Worm (Caenorhabditis elegans) whole organism, L4 larva: ENCODE measurements around the gene str-68.

ENCODE experiments used
- F10B5.3 ChIP-seq: sonication (generic microtip); optimal IDR thresholded peaks from 2 replicates; lab custom pipeline; 2016; ENCODE audit warnings: mild to moderate bottlenecking, missing genetic modification characterization, missing compliant biosample characterization
- F26F4.8 ChIP-seq: fragments of 200-800 bp; sonication (Bioruptor generic); conservative IDR thresholded peaks from 2 replicates; pipeline ENCODE4 v1.3.6; 2022; ENCODE audit warnings: missing genetic modification characterization, missing compliant biosample characterization
- F44E2.7 ChIP-seq: fragments of 200-800 bp; sonication (Bioruptor generic); IDR thresholded peaks from 2 replicates; pipeline ENCODE4 v2.1.2; 2022; ENCODE audit warnings: missing genetic modification characterization, missing compliant biosample characterization
- Y105C5A.15 ChIP-seq: fragments of 200-800 bp; sonication (Bioruptor generic); IDR thresholded peaks from 2 replicates; pipeline ENCODE4 v1.3.6; 2022; ENCODE audit warnings: missing genetic modification characterization, missing compliant biosample characterization
- Y48G9A.11 ChIP-seq: fragments of 200-800 bp; sonication (Bioruptor generic); IDR thresholded peaks from 2 replicates; pipeline ENCODE4 v1.3.6; 2022; ENCODE audit warnings: missing genetic modification reagents, missing genetic modification characterization, missing compliant biosample characterization
- aha-1 ChIP-seq: fragments of 150-350 bp; peaks from one replicate; lab custom pipeline; 2014; ENCODE audit warnings: missing biosample characterization, missing genetic modification characterization
- ctbp-1 ChIP-seq: fragments of 200-800 bp; sonication (Bioruptor generic); IDR thresholded peaks from 2 replicates; pipeline ENCODE4 v1.3.6; 2022; ENCODE audit warnings: missing genetic modification reagents, missing genetic modification characterization, missing compliant biosample characterization
- daf-16 ChIP-seq, 3 experiments: sonication (generic microtip); optimal IDR thresholded peaks; 2 replicates each; lab custom pipeline; 2016 to 2017; ENCODE audit warnings: missing genetic modification characterization in 3 of 3, missing genetic modification reagents in 3 of 3, mild to moderate bottlenecking in 2 of 3, missing compliant biosample characterization in 2 of 3, missing biosample characterization in 1 of 3, moderate library complexity in 1 of 3
- dmd-6 ChIP-seq: fragments of 200-800 bp; sonication (Bioruptor generic); IDR thresholded peaks from 2 replicates; pipeline ENCODE4 v1.3.6; 2022; ENCODE audit warnings: missing genetic modification reagents, missing genetic modification characterization, missing compliant biosample characterization
- dmd-8 ChIP-seq: fragments of 200-800 bp; sonication (Bioruptor generic); IDR thresholded peaks from 2 replicates; pipeline ENCODE4 v1.3.6; 2022; ENCODE audit warnings: missing genetic modification characterization, missing compliant biosample characterization
- dmd-9 ChIP-seq: fragments of 200-800 bp; sonication (Bioruptor generic); IDR thresholded peaks from 2 replicates; pipeline ENCODE4 v1.3.6; 2022; ENCODE audit warnings: missing genetic modification reagents, missing genetic modification characterization, missing compliant biosample characterization
- egl-27 ChIP-seq: sonication (generic microtip); optimal IDR thresholded peaks from 3 replicates; lab custom pipeline; 2017; ENCODE audit warnings: missing biosample characterization, missing genetic modification reagents, missing genetic modification characterization
- egl-43 ChIP-seq: fragments of 200-800 bp; sonication (Bioruptor generic); IDR thresholded peaks from 2 replicates; pipeline ENCODE4 v1.3.6; 2022; ENCODE audit warnings: missing genetic modification reagents, missing genetic modification characterization, missing compliant biosample characterization
- hlh-11 ChIP-seq: fragments of 200-800 bp; sonication (Bioruptor generic); optimal IDR thresholded peaks from 2 replicates; lab custom pipeline; 2018; ENCODE audit warnings: mild to moderate bottlenecking, missing genetic modification characterization, missing compliant biosample characterization
- hlh-30 ChIP-seq: sonication (generic microtip); optimal IDR thresholded peaks from 2 replicates; lab custom pipeline; 2017; ENCODE audit warnings: antibody characterized with exemption, mild to moderate bottlenecking, missing genetic modification characterization, missing compliant biosample characterization; ENCODE audit not compliant: insufficient read depth
- jun-1 ChIP-seq: fragments of 150-350 bp; optimal IDR thresholded peaks from 2 replicates; lab custom pipeline; 2014; ENCODE audit warnings: missing biosample characterization, missing genetic modification reagents, missing genetic modification characterization
- nhr-10 ChIP-seq: fragments of 150-350 bp; optimal IDR thresholded peaks from 2 replicates; lab custom pipeline; 2014; ENCODE audit warnings: missing biosample characterization, missing genetic modification characterization
- nhr-111 ChIP-seq: fragments of 200-800 bp; sonication (Bioruptor generic); optimal IDR thresholded peaks from 2 replicates; lab custom pipeline; 2018; ENCODE audit warnings: mild to moderate bottlenecking, missing genetic modification characterization, missing compliant biosample characterization
- nhr-237 ChIP-seq: sonication (generic microtip); optimal IDR thresholded peaks from 2 replicates; lab custom pipeline; 2017; ENCODE audit warnings: missing biosample characterization, missing genetic modification characterization
- nhr-28 ChIP-seq: fragments of 150-350 bp; optimal IDR thresholded peaks from 2 replicates; lab custom pipeline; 2014; ENCODE audit warnings: missing biosample characterization, missing genetic modification characterization
- nhr-41 ChIP-seq: fragments of 200-800 bp; sonication (Bioruptor generic); IDR thresholded peaks from 2 replicates; pipeline ENCODE4 v1.3.6; 2022; ENCODE audit warnings: missing genetic modification reagents, missing genetic modification characterization, missing compliant biosample characterization
- nhr-48 ChIP-seq: sonication (generic microtip); optimal IDR thresholded peaks from 2 replicates; lab custom pipeline; 2016; ENCODE audit warnings: mild to moderate bottlenecking, missing genetic modification characterization, missing compliant biosample characterization
- nhr-6 ChIP-seq: fragments of 150-350 bp; optimal IDR thresholded peaks from 2 replicates; lab custom pipeline; 2014; ENCODE audit warnings: missing biosample characterization, missing genetic modification characterization
- nhr-77 ChIP-seq: fragments of 150-350 bp; optimal IDR thresholded peaks from 2 replicates; lab custom pipeline; 2014; ENCODE audit warnings: missing biosample characterization, missing genetic modification characterization
- php-3 ChIP-seq: fragments of 200-800 bp; sonication (Bioruptor generic); IDR thresholded peaks from 2 replicates; pipeline ENCODE4 v1.3.6; 2022; ENCODE audit warnings: missing genetic modification reagents, missing genetic modification characterization, missing compliant biosample characterization
- set-16 ChIP-seq: fragments of 200-800 bp; sonication (Bioruptor generic); IDR thresholded peaks from 2 replicates; pipeline ENCODE4 v1.3.6; 2022; ENCODE audit warnings: missing genetic modification reagents, missing genetic modification characterization, missing compliant biosample characterization
- spr-1 ChIP-seq: sonication (generic microtip); optimal IDR thresholded peaks from 2 replicates; lab custom pipeline; 2016; ENCODE audit warnings: mild to moderate bottlenecking, missing genetic modification characterization, missing compliant biosample characterization
- tag-97 ChIP-seq: fragments of 200-800 bp; sonication (Bioruptor generic); IDR thresholded peaks from 2 replicates; pipeline ENCODE4 v1.3.6; 2022; ENCODE audit warnings: missing genetic modification characterization, missing compliant biosample characterization
- unc-130 ChIP-seq: sonication (generic microtip); optimal IDR thresholded peaks from 2 replicates; lab custom pipeline; 2016; ENCODE audit warnings: missing genetic modification reagents, missing genetic modification characterization, missing compliant biosample characterization
- unc-62 ChIP-seq, 3 experiments: fragments of 150-350 bp in 1 of 3; sonication (generic microtip); optimal IDR thresholded peaks in 2 of 3; peaks in 1 of 3; 1 replicate in 1 of 3; 2 replicates in 2 of 3; lab custom pipeline; 2014 to 2017; ENCODE audit warnings: missing biosample characterization in 3 of 3, missing genetic modification characterization in 3 of 3, missing genetic modification reagents in 3 of 3, missing genotype in 1 of 3
- vab-7 ChIP-seq: fragments of 200-800 bp; sonication (Bioruptor generic); IDR thresholded peaks from 2 replicates; pipeline ENCODE4 v1.3.6; 2022; ENCODE audit warnings: missing genetic modification reagents, missing genetic modification characterization, missing compliant biosample characterization
- zag-1 ChIP-seq: fragments of 150-350 bp; optimal IDR thresholded peaks from 2 replicates; lab custom pipeline; 2014; ENCODE audit warnings: missing biosample characterization, missing genetic modification characterization
- zip-2 ChIP-seq: fragments of 150-350 bp; optimal IDR thresholded peaks from 2 replicates; lab custom pipeline; 2014; ENCODE audit warnings: missing biosample characterization, missing genetic modification characterization

str-68 gene

ce11 chrV:3133293-3133755 is 26.0 kb upstream of the str-68 start, which contains the start of gene F02C9.2:
TSS of gene F02C9.2 (plus strand) at chrV:3133705.
- TF ChIP-seq tag-97 (no peak), set-16 (GFP tag; lab: Robert Waterston, UW) (peak; percentile 76)
- TF ChIP-seq, all 104 proteins: peak for 1

ce11 chrV:3132116-3132515 is 24.8 kb upstream of the str-68 start:
- peak; percentile 99 for TF ChIP-seq set-16 (GFP tag; lab: Robert Waterston, UW)
- peak; percentile 41; the same call in 1 of the 2 replicates for TF ChIP-seq Y48G9A.11 (GFP tag; lab: Robert Waterston, UW)
- TF ChIP-seq jun-1 (tag; lab: Kevin White, UChicago): no peak
- TF ChIP-seq F44E2.7: peak; percentile 62; the same call in 1 of the 2 replicates
- TF ChIP-seq nhr-48 (tag; lab: Kevin White, UChicago): no peak
- TF ChIP-seq F26F4.8: no peak
- TF ChIP-seq php-3: no peak
- TF ChIP-seq egl-43: 0 out of 2 replicates have a peak, but pooled peaks have one; percentile 11
- no peak for TF ChIP-seq nhr-237 (tag; lab: Kevin White, UChicago)
- no peak for TF ChIP-seq zip-2 (tag; lab: Kevin White, UChicago)
- TF ChIP-seq nhr-77 (tag; lab: Kevin White, UChicago): no peak
- TF ChIP-seq F10B5.3 (tag; lab: Kevin White, UChicago): no peak
- TF ChIP-seq, all 104 proteins: peak for 4

ce11 chrV:3128803-3129202 is 21.5 kb upstream of the str-68 start, which contains the start of gene tat-6:
TSS of gene tat-6 (plus strand) at chrV:3129103.
- no peak for TF ChIP-seq dmd-9
- TF ChIP-seq Y105C5A.15 (GFP tag; lab: Robert Waterston, UW): no peak
- no peak for TF ChIP-seq hlh-11
- TF ChIP-seq spr-1: no peak
- TF ChIP-seq ctbp-1 (GFP tag; lab: Robert Waterston, UW): no peak
- no peak for TF ChIP-seq nhr-10
- TF ChIP-seq daf-16 (GFP tag; optimal IDR thresholded peaks at IDR 0.05; lab: Kevin White, UChicago): no peak
- TF ChIP-seq daf-16 (tag; optimal IDR thresholded peaks at IDR 0.05; lab: Kevin White, UChicago): no peak
- no peak for TF ChIP-seq unc-130 (GFP tag; lab: Kevin White, UChicago)
- TF ChIP-seq egl-27 (tag; lab: Kevin White, UChicago): no peak
- TF ChIP-seq dmd-8 (GFP tag; lab: Robert Waterston, UW): no peak
- TF ChIP-seq zag-1: no peak
- no peak for TF ChIP-seq dmd-6 (GFP tag; lab: Robert Waterston, UW)
- no peak for TF ChIP-seq unc-62 (GFP tag; optimal IDR thresholded peaks at IDR 0.05 in 1 of 2; lab: Kevin White, UChicago)
- TF ChIP-seq unc-62 (tag; optimal IDR thresholded peaks at IDR 0.05; lab: Kevin White, UChicago): no peak
- TF ChIP-seq nhr-111 (GFP tag; lab: Kevin White, UChicago): no peak
- no peak for TF ChIP-seq Y48G9A.11 (GFP tag; lab: Robert Waterston, UW)
- no peak for TF ChIP-seq php-3
- TF ChIP-seq hlh-30: no peak
- no peak for TF ChIP-seq nhr-6

ce11 chrV:3127670-3128069 is 20.3 kb upstream of the str-68 start, which contains the start of gene Y73C8C.10:
TSS of gene Y73C8C.10 (minus strand) at chrV:3127770.
- TF ChIP-seq Y105C5A.15 (GFP tag; lab: Robert Waterston, UW) (no peak), nhr-28 (peak; percentile 64), F26F4.8 (no peak), vab-7 (GFP tag; lab: Robert Waterston, UW) (no peak), aha-1 (tag; lab: Kevin White, UChicago) (peak; percentile 32), F44E2.7 (no peak)

ce11 chrV:3124912-3125311 is 17.6 kb upstream of the str-68 start, which contains the start of gene Y73C8C.12:
TSS of gene Y73C8C.12 (plus strand) at chrV:3125212.
- TF ChIP-seq aha-1 (tag; lab: Kevin White, UChicago) (peak; percentile 28), nhr-41 (GFP tag; lab: Robert Waterston, UW) (no peak), daf-16 (GFP tag; optimal IDR thresholded peaks at IDR 0.05; lab: Kevin White, UChicago) (no peak), daf-16 (tag; optimal IDR thresholded peaks at IDR 0.05; lab: Kevin White, UChicago) (no peak)
